Worm (Caenorhabditis elegans): ENCODE data around the gene mup-2.

DNA sequence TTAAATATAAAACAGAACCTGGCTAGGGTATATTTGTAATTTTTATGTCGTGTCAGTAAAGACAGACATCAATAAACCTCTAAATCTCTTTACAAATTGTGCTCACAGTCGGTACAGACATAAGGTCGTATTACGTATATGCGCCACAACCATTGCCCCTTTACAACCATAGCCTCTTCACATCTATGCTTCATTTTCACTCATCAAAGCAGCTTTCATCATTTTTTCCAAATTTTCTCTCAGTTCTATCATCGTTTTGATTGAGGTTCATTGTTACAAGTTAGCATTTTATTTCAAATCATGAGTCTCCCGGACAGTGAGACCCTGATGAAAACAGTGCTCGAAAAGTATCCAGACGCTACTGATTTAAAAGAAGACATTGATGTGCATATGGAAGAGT is 45.8 kb downstream of the mup-2 start, which contains the start of gene C03B1.4:
- TF ChIP-seq ama-1 (optimal IDR thresholded peaks at IDR 0.05) (no peak), pha-4 (tag; optimal IDR thresholded peaks at IDR 0.05) (no peak)
